Fruit fly (Drosophila melanogaster) Kc167 (cell line): Measurements from ENCODE around the gene Cyp4ac2.

ENCODE experiments used
- Myc ChIP-seq: fragments of >200 bp; optimal IDR thresholded peaks from 2 replicates; lab custom pipeline; 2017; ENCODE audit warnings: missing external identifiers
- Sin3A ChIP-seq: fragments of >200 bp; optimal IDR thresholded peaks from 2 replicates; lab custom pipeline; 2018; ENCODE audit warnings: missing external identifiers
- insv ChIP-seq: fragments of >200 bp; optimal IDR thresholded peaks from 3 replicates; lab custom pipeline; 2018; ENCODE audit warnings: missing external identifiers
- psq ChIP-seq: fragments of >200 bp; optimal IDR thresholded peaks from 2 replicates; lab custom pipeline; 2017; ENCODE audit warnings: missing external identifiers

- no peak for TF ChIP-seq psq (lab: Kevin White, UChicago)
- TF ChIP-seq Sin3A (lab: Kevin White, UChicago): no peak
- no peak for TF ChIP-seq insv
- TF ChIP-seq Myc (lab: Kevin White, UChicago): no peak
Measured at dm6 chr2L:5295245-5295572, 29.0 kb downstream of the Cyp4ac2 start.
